Worm (Caenorhabditis elegans): ENCODE data around the gene T16G1.5.

Gene T16G1.5

DNA sequence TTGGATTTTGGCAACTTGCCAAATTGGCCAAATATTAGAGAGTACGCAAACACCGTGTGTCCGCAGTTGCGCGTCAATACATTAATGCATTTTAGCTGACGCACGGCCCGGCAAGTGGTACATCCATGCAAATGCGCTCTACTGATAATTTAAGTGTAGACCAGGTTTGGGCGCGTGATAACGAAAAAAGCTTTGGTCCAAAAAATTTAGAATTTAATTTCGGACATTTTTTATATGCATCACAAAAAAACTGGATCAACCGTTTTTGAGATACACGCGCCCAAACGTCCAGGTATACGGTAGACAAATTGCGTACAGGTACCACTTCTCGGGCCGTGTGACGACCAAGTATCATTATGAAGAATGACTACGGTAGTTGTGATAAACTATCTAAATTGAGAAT lies 28.6 kb upstream of the T16G1.5 start, which contains the start of gene R186.8 (continued):
- TF ChIP-seq fkh-8 (tag; optimal IDR thresholded peaks at IDR 0.05) (peak; percentile 71), dsc-1 (tag; optimal IDR thresholded peaks at IDR 0.05) (peak; percentile 37), ceh-82 (tag; optimal IDR thresholded peaks at IDR 0.05) (peak in 1 of 3 experiments; percentile 51), ztf-4 (tag; optimal IDR thresholded peaks at IDR 0.05) (peak; percentile 13), lin-14 (GFP tag; optimal IDR thresholded peaks at IDR 0.05) (peak; percentile 80), C16A3.4 (tag; optimal IDR thresholded peaks at IDR 0.05) (peak; percentile 33), fkh-10 (GFP tag; optimal IDR thresholded peaks at IDR 0.05) (peak; percentile 24), dpl-1 (GFP tag; optimal IDR thresholded peaks at IDR 0.05) (peak; percentile 8 to 69 (median 58)), nhr-90 (tag; optimal IDR thresholded peaks at IDR 0.05; ENCODE audit: poor library complexity) (peak; percentile 71), nhr-19 (GFP tag; conservative IDR thresholded peaks at IDR 0.05) (peak; percentile 85), nhr-71 (tag; optimal IDR thresholded peaks at IDR 0.05) (peak; percentile 85), zip-4 (GFP tag; optimal IDR thresholded peaks at IDR 0.05) (peak; percentile 20), nhr-85 (tag) (peak; percentile 90), nhr-47 (tag; optimal IDR thresholded peaks at IDR 0.05) (peak; percentile 78)

DNA sequence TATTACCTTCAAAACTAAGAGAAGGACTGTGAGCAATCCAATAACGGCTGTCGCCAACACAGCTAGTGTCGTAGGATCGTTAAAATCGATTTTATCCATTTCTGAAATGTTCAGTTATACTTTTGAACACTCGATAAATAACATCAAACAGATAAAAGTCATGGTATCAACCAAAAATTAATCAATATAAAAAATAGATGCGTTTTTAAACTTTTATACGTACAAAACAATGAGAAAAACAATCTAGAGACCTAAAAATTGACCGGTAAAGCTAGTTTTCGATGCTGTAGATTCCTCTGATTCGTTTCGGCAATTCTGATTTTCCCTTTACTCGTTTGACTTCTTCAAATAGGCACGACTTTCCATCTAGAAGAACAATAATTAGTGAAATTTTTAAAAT lies 27.8 kb upstream of the T16G1.5 start, which contains the start of gene R186.3:
TSS of gene R186.3 (minus strand) at position 101 of the 400 bp plus-strand sequence.
- TF ChIP-seq zag-1 (tag; optimal IDR thresholded peaks at IDR 0.05) (no peak), nhr-84 (tag; optimal IDR thresholded peaks at IDR 0.05) (no peak), ztf-4 (tag; optimal IDR thresholded peaks at IDR 0.05) (no peak), dsc-1 (tag; optimal IDR thresholded peaks at IDR 0.05) (no peak), rnt-1 (tag; optimal IDR thresholded peaks at IDR 0.05) (no peak), hlh-17 (GFP tag; optimal IDR thresholded peaks at IDR 0.05; ENCODE audit: borderline replicate concordance) (no peak), Y116A8C.19 (tag; optimal IDR thresholded peaks at IDR 0.05; ENCODE audit: borderline replicate concordance) (no peak), lir-3 (tag; optimal IDR thresholded peaks at IDR 0.05; ENCODE audit: poor library complexity) (no peak), C16A3.4 (tag; optimal IDR thresholded peaks at IDR 0.05) (no peak), nhr-76 (tag; optimal IDR thresholded peaks at IDR 0.05) (no peak), irx-1 (tag; optimal IDR thresholded peaks at IDR 0.05) (no peak), lsy-2 (tag; optimal IDR thresholded peaks at IDR 0.05) (no peak), nhr-20 (tag; optimal IDR thresholded peaks at IDR 0.05) (no peak), lin-39 (tag; optimal IDR thresholded peaks at IDR 0.05) (no peak), sox-4 (tag; optimal IDR thresholded peaks at IDR 0.05) (no peak), efl-1 (optimal IDR thresholded peaks at IDR 0.05) (no peak), efl-1 (GFP tag; optimal IDR thresholded peaks at IDR 0.05 in 1 of 2) (no peak)

ce11 chrV:12964076-12964475 lies 24.7 kb upstream of the T16G1.5 start, which contains the start of gene srd-35:
Gene srd-35, plus strand, starts transcription at chrV:12964376.
- TF ChIP-seq C16A3.4 (tag; optimal IDR thresholded peaks at IDR 0.05) (no peak), ceh-8 (GFP tag; optimal IDR thresholded peaks at IDR 0.05) (peak; percentile 23)

DNA sequence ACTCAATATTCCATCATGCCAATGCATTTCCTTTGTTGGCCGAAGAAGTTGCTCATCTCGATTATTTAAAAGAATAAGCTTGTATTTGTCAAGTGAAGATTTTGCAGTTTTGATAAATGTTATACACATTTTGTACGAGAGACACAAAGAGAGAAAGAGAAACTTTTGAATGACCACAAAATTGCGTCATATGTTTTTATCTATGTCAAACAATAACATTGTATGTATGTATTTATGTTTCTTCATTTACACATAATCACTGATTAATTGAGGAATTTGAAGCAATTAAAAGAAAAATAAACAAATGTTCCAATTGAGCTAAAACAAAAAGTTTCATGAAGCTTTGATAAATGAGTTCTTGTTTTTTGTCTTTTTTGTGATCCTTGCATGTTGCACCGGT lies 23.8 kb upstream of the T16G1.5 start, which contains the start of gene hrg-9:
TSS of gene hrg-9 (minus strand) at position 152 of the 400 bp plus-strand sequence.
- no peak for TF ChIP-seq egl-13 (tag; optimal IDR thresholded peaks at IDR 0.05)
- peak; percentile 9 for TF ChIP-seq blmp-1 (tag; optimal IDR thresholded peaks at IDR 0.05)
- TF ChIP-seq elt-2 (tag; optimal IDR thresholded peaks at IDR 0.05): peak; percentile 47
- no peak for TF ChIP-seq jun-1 (tag; optimal IDR thresholded peaks at IDR 0.05)
- no peak for TF ChIP-seq efl-1 (optimal IDR thresholded peaks at IDR 0.05)
- peak in 1 of 2 experiments; percentile 70 for TF ChIP-seq efl-1 (GFP tag; optimal IDR thresholded peaks at IDR 0.05 in 1 of 2)
- peak; percentile 31 for TF ChIP-seq mep-1 (tag; optimal IDR thresholded peaks at IDR 0.05)
- TF ChIP-seq lin-14 (GFP tag; optimal IDR thresholded peaks at IDR 0.05): peak; percentile 45
- TF ChIP-seq nhr-71 (tag; optimal IDR thresholded peaks at IDR 0.05): peak; percentile 24
